Fruit fly (Drosophila melanogaster) whole organism: ENCODE data around the gene Dlip1.

Source experiments
- pan ChIP-seq: fragments of >200 bp; optimal IDR thresholded peaks from 2 replicates; lab custom pipeline; 2017
- psq ChIP-seq: fragments of >200 bp; optimal IDR thresholded peaks from 2 replicates; lab custom pipeline; 2017

DNA sequence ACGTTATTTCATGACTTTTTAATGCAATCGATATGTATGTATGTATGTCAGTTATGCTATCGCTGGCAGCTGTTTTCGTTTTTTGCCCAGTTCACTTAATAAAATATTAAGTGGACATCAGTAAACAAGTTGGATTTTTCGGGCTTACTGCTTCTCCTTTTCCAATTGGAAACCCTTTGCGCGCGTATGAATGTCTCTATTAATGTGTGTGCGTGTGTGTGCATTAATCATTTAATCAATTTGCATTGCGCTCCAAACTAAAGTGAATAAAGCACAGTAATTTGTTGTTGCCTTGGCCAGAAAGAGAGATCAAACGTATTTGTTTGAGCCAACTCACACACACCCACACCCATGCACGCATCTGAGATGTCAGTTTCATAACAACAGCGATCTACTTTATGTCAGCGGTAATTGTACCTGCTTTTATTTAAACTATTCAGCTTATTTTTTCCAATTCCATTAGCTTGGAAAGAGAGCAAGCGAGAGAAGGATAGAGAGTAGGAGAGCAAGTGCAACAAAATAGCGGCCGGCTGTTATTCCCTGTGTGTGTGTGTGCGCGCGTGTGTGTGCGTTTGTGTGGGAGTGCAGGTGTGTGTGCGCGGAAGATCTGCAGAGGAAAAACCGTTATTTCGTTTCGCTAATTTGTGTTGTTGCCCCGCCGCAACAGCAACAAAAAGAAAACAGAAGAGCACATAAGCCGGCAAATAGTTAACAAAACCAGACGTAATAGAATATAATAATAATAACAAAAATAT is 48.1 kb upstream of the Dlip1 start:
- TF ChIP-seq pan (lab: Kevin White, UChicago) (no peak), psq (lab: Kevin White, UChicago) (no peak)
